Worm (Caenorhabditis elegans) whole organism, early embryonic: ENCODE data around the gene W07G4.7.

ENCODE experiments used
- F13C5.2 ChIP-seq: sonication (generic microtip); optimal IDR thresholded peaks from 2 replicates; lab custom pipeline; 2017; ENCODE audit warnings: mild to moderate bottlenecking, missing genetic modification characterization, inconsistent platforms, missing compliant biosample characterization
- ama-1 ChIP-seq: fragments of 150-350 bp; optimal IDR thresholded peaks from 2 replicates; lab custom pipeline; 2014
- ceh-13 ChIP-seq: fragments of 200-800 bp; sonication (Bioruptor generic); optimal IDR thresholded peaks from 2 replicates; lab custom pipeline; 2018; ENCODE audit warnings: mild to moderate bottlenecking, missing genetic modification characterization, missing compliant biosample characterization
- flt-1 ChIP-seq: fragments of 200-800 bp; sonication (Bioruptor generic); IDR thresholded peaks from 2 replicates; pipeline ENCODE4 v1.3.6; 2022; ENCODE audit warnings: missing genetic modification characterization, missing compliant biosample characterization
- hmg-4 ChIP-seq: fragments of 200-800 bp; sonication (Bioruptor generic); optimal IDR thresholded peaks from 2 replicates; lab custom pipeline; 2018; ENCODE audit warnings: mild to moderate bottlenecking, missing genetic modification characterization, missing compliant biosample characterization
- sea-1 ChIP-seq: fragments of 200-800 bp; sonication (Bioruptor generic); conservative IDR thresholded peaks from 2 replicates; pipeline ENCODE4 v1.3.6; 2022; ENCODE audit warnings: missing genetic modification characterization, missing compliant biosample characterization
- tbx-11 ChIP-seq: fragments of 200-800 bp; sonication (Bioruptor generic); IDR thresholded peaks from 2 replicates; pipeline ENCODE4 v1.3.6; 2022; ENCODE audit warnings: missing genetic modification characterization, missing compliant biosample characterization
- tra-4 ChIP-seq: sonication (generic microtip); optimal IDR thresholded peaks from 2 replicates; lab custom pipeline; 2017; ENCODE audit warnings: missing genetic modification characterization, missing compliant biosample characterization

DNA sequence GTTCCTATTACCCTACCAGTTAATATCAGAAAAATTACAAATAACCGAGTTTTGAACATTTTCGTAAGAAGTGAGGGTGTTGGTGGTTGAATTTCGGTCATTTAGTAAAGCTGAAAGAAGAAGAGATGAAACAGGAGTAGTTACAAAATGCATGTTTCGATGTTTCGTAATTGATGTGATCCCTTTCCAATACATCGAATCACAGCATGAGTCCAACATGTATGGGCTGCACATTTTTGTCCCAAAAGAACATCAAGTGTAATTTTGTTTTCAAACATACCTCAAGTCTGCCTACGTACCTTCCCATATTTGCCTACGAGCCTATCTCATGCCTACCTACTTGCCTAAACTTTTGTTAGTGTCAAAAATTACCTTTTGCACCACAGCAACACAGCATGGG, 2.0 kb upstream of the W07G4.7 start, which contains the start of gene W07G4.2:
- TF ChIP-seq tra-4 (tag; lab: Kevin White, UChicago) (no peak), flt-1 (GFP tag; lab: Robert Waterston, UW) (no peak), ceh-13 (GFP tag; lab: Kevin White, UChicago) (no peak), ama-1 (lab: Kevin White, UChicago) (no peak), F13C5.2 (no peak), sea-1 (no peak), hmg-4 (GFP tag; lab: Kevin White, UChicago) (no peak), tbx-11 (GFP tag; lab: Robert Waterston, UW) (no peak)
